Worm (Caenorhabditis elegans) whole organism, L4 larva: ENCODE data around the gene C09H10.9.

Experiments used
- aly-2 ChIP-seq: sonication (generic microtip); optimal IDR thresholded peaks from 2 replicates; lab custom pipeline; 2018; ENCODE audit warnings: missing biosample characterization, missing genetic modification characterization
- ceh-28 ChIP-seq: fragments of 150-350 bp; optimal IDR thresholded peaks from 2 replicates; lab custom pipeline; 2014; ENCODE audit warnings: missing biosample characterization, missing genetic modification reagents, missing genetic modification characterization
- dpl-1 ChIP-seq: fragments of 150-350 bp; optimal IDR thresholded peaks from 2 replicates; lab custom pipeline; 2014; ENCODE audit warnings: missing biosample characterization, missing genetic modification reagents, missing genetic modification characterization
- dve-1 ChIP-seq: sonication (generic microtip); optimal IDR thresholded peaks from 2 replicates; lab custom pipeline; 2017; ENCODE audit warnings: antibody characterized with exemption, mild to moderate bottlenecking, missing genetic modification characterization, missing compliant biosample characterization; ENCODE audit not compliant: insufficient read depth
- egl-27 ChIP-seq: sonication (generic microtip); optimal IDR thresholded peaks from 3 replicates; lab custom pipeline; 2017; ENCODE audit warnings: missing biosample characterization, missing genetic modification reagents, missing genetic modification characterization
- jun-1 ChIP-seq: fragments of 150-350 bp; optimal IDR thresholded peaks from 2 replicates; lab custom pipeline; 2014; ENCODE audit warnings: missing biosample characterization, missing genetic modification reagents, missing genetic modification characterization
- lin-39 ChIP-seq: fragments of 150-350 bp; optimal IDR thresholded peaks from 2 replicates; lab custom pipeline; 2014; ENCODE audit warnings: missing biosample characterization, missing genetic modification reagents, missing genetic modification characterization
- mep-1 ChIP-seq: fragments of 150-350 bp; sonication (generic microtip); optimal IDR thresholded peaks from 3 replicates; lab custom pipeline; 2014; ENCODE audit warnings: missing biosample characterization, missing genetic modification characterization
- nhr-111 ChIP-seq: fragments of 200-800 bp; sonication (Bioruptor generic); optimal IDR thresholded peaks from 2 replicates; lab custom pipeline; 2018; ENCODE audit warnings: mild to moderate bottlenecking, missing genetic modification characterization, missing compliant biosample characterization
- snpc-4 ChIP-seq: fragments of 150-350 bp; optimal IDR thresholded peaks from 2 replicates; lab custom pipeline; 2014; ENCODE audit warnings: missing biosample characterization, missing genetic modification characterization
- tra-1 ChIP-seq: fragments of 200-800 bp; sonication (Bioruptor generic); IDR thresholded peaks from 2 replicates; pipeline ENCODE4 v1.3.6; 2022; ENCODE audit warnings: missing genetic modification reagents, missing genetic modification characterization, missing compliant biosample characterization
- unc-62 ChIP-seq, 3 experiments: fragments of 150-350 bp in 1 of 3; sonication (generic microtip); optimal IDR thresholded peaks in 2 of 3; peaks in 1 of 3; 1 replicate in 1 of 3; 2 replicates in 2 of 3; lab custom pipeline; 2014 to 2017; ENCODE audit warnings: missing biosample characterization in 3 of 3, missing genetic modification characterization in 3 of 3, missing genetic modification reagents in 3 of 3, missing genotype in 1 of 3
- zip-11 ChIP-seq: fragments of 200-800 bp; sonication (Bioruptor generic); IDR thresholded peaks from 2 replicates; pipeline ENCODE4 v1.3.6; 2022; ENCODE audit warnings: missing genetic modification characterization, missing compliant biosample characterization
- ztf-7 ChIP-seq: fragments of 150-350 bp; optimal IDR thresholded peaks from 2 replicates; lab custom pipeline; 2014; ENCODE audit warnings: missing biosample characterization, missing genetic modification characterization

ce11 chrII:11094431-11094830 is 9.8 kb upstream of the C09H10.9 start:
- no peak for TF ChIP-seq mep-1 (tag; lab: Kevin White, UChicago)
- TF ChIP-seq nhr-111 = no peak
- no peak for TF ChIP-seq zip-11 (GFP tag; lab: Robert Waterston, UW)
- no peak for TF ChIP-seq tra-1 (GFP tag; lab: Robert Waterston, UW)
- TF ChIP-seq ceh-28 (tag; lab: Kevin White, UChicago) = no peak
- no peak for TF ChIP-seq ztf-7 (tag; lab: Kevin White, UChicago)
- no peak for TF ChIP-seq lin-39 (tag; lab: Kevin White, UChicago)
- TF ChIP-seq unc-62 (GFP tag; optimal IDR thresholded peaks at IDR 0.05 in 1 of 2; lab: Kevin White, UChicago) = peak in 1 of 2 experiments; percentile 26
- no peak for TF ChIP-seq unc-62 (tag; optimal IDR thresholded peaks at IDR 0.05; lab: Kevin White, UChicago)
- no peak for TF ChIP-seq dve-1 (tag; lab: Kevin White, UChicago)
- no peak for TF ChIP-seq egl-27 (tag; lab: Kevin White, UChicago)
- no peak for TF ChIP-seq dpl-1 (GFP tag; lab: Kevin White, UChicago)
- TF ChIP-seq snpc-4 (tag; lab: Kevin White, UChicago) = no peak
- no peak for TF ChIP-seq jun-1 (tag; lab: Kevin White, UChicago)
- TF ChIP-seq aly-2 (tag; lab: Kevin White, UChicago) = no peak
